Worm (Caenorhabditis elegans) whole organism, midembryonic: ENCODE data around the gene hdl-1.

Source experiments
- T22C8.4 ChIP-seq: fragments of 200-800 bp; sonication (Bioruptor generic); IDR thresholded peaks from 2 replicates; pipeline ENCODE4 v1.3.6; 2022; ENCODE audit warnings: missing genetic modification characterization, missing compliant biosample characterization
- cog-1 ChIP-seq: sonication (generic microtip); optimal IDR thresholded peaks from 2 replicates; lab custom pipeline; 2016; ENCODE audit warnings: missing genetic modification characterization, missing compliant biosample characterization
- flt-1 ChIP-seq: fragments of 200-800 bp; sonication (Bioruptor generic); IDR thresholded peaks from 2 replicates; pipeline ENCODE4 v1.3.6; 2022; ENCODE audit warnings: missing genetic modification characterization, missing compliant biosample characterization
- klf-2 ChIP-seq: fragments of 200-800 bp; sonication (Bioruptor generic); conservative IDR thresholded peaks from 2 replicates; pipeline ENCODE4 v1.3.6; 2022; ENCODE audit warnings: missing genetic modification reagents, missing genetic modification characterization, missing compliant biosample characterization
- med-1 ChIP-seq: sonication (generic microtip); optimal IDR thresholded peaks from 2 replicates; lab custom pipeline; 2017; ENCODE audit warnings: missing genetic modification characterization, mild to moderate bottlenecking, missing compliant biosample characterization, antibody characterized with exemption, missing genetic modification reagents; ENCODE audit not compliant: insufficient read depth
- ref-1 ChIP-seq: fragments of 200-800 bp; sonication (Bioruptor generic); conservative IDR thresholded peaks from 2 replicates; pipeline ENCODE4 v1.3.6; 2022; ENCODE audit warnings: missing genetic modification reagents, missing genetic modification characterization, missing compliant biosample characterization
- tab-1 ChIP-seq: fragments of 200-800 bp; sonication (Bioruptor generic); IDR thresholded peaks from 2 replicates; pipeline ENCODE4 v1.3.6; 2022; ENCODE audit warnings: missing genetic modification characterization, missing compliant biosample characterization
- ztf-23 ChIP-seq: fragments of 200-800 bp; sonication (Bioruptor generic); IDR thresholded peaks from 2 replicates; pipeline ENCODE4 v1.3.6; 2022; ENCODE audit warnings: missing genetic modification reagents, missing genetic modification characterization, missing compliant biosample characterization
- ztf-29 ChIP-seq: fragments of 200-800 bp; sonication (Bioruptor generic); IDR thresholded peaks from 2 replicates; pipeline ENCODE4 v1.3.6; 2022; ENCODE audit warnings: missing genetic modification reagents, missing genetic modification characterization, missing compliant biosample characterization

The hdl-1 gene

ce11 chrIV:11925346-11926075, 24.1 kb downstream of the hdl-1 start, which contains the start of the genes srlf-33 and srlf-32:
srlf-33 (minus strand) TSS chrIV:11925446.
srlf-32 (plus strand) TSS chrIV:11926025.
- no peak for TF ChIP-seq klf-2 (GFP tag; lab: Robert Waterston, UW)
- no peak for TF ChIP-seq tab-1
- TF ChIP-seq cog-1 (tag; lab: Kevin White, UChicago): no peak
- no peak for TF ChIP-seq med-1 (GFP tag; lab: Kevin White, UChicago)
- TF ChIP-seq ref-1 (GFP tag; lab: Robert Waterston, UW): no peak
- no peak for TF ChIP-seq ztf-29 (GFP tag; lab: Robert Waterston, UW)
- TF ChIP-seq T22C8.4 (GFP tag; lab: Robert Waterston, UW): no peak
- no peak for TF ChIP-seq flt-1 (GFP tag; lab: Robert Waterston, UW)
- TF ChIP-seq ztf-23 (GFP tag; lab: Robert Waterston, UW): no peak

DNA sequence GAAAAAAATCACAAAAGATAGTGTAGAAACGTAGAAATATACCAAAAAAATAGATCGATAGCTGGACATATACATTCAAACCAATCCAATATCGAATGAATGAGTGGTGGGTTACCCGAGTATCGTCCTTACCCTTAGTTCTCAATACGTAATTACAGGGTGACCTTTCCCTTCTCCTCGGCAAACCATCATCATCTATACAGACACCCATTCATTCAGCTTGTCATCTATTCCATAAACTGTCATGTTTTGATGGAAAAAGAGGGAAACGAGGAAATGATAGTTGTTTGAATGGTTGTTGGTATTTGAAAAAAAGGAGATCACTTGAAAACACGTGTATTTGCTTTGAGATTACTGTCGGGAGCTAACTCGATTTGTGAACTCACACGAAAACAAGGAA, 25.5 kb downstream of the hdl-1 start:
- TF ChIP-seq klf-2 (GFP tag; lab: Robert Waterston, UW) (no peak), cog-1 (tag; lab: Kevin White, UChicago) (no peak), flt-1 (GFP tag; lab: Robert Waterston, UW) (no peak), ztf-29 (GFP tag; lab: Robert Waterston, UW) (no peak), tab-1 (no peak), ztf-23 (GFP tag; lab: Robert Waterston, UW) (no peak)

DNA sequence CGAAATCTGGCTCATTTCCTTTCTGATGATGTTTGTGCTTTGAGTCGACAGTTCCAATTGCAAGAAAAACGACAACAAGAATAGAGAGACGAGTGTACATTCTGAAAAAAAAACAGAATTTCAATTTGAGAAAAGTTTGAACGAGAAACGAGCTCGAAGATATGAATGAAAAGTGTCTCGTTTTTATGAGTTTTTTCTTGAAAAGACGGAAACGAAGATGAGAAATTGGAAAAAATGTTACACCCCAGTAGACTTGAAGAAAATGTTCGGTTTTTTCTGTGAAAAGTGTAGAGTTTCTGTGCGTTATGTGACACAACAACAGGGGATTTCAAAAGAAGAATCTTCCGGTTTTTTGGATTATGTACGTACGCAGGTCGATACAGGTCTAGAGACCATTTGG, 26.5 kb downstream of the hdl-1 start, which contains the start of gene srlf-31:
TSS of gene srlf-31 (minus strand) at position 101 of the 400 bp plus-strand sequence.
- TF ChIP-seq med-1 (GFP tag; lab: Kevin White, UChicago) (no peak), ztf-29 (GFP tag; lab: Robert Waterston, UW) (no peak), T22C8.4 (GFP tag; lab: Robert Waterston, UW) (no peak), ztf-23 (GFP tag; lab: Robert Waterston, UW) (no peak), ref-1 (GFP tag; lab: Robert Waterston, UW) (no peak), flt-1 (GFP tag; lab: Robert Waterston, UW) (no peak), klf-2 (GFP tag; lab: Robert Waterston, UW) (no peak), tab-1 (no peak), cog-1 (tag; lab: Kevin White, UChicago) (no peak)

DNA sequence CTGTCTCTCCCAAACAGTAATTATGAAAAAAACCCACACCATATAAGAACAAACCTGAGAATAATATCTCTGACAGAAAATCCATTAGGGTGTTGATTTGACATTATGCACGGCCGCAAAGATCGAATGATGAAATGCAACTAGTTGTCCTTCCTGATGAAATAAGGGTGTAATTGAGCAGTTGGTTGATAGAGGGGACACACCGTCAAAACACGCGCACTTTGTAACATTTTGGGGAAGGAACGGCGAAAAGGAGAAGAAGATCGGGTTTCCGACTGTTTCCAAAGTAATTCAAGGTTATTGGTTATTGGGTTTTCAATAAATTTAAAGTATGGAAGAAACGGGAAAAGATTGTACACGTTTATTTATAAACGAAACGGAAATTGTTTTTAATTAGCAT, 27.6 kb downstream of the hdl-1 start, which contains the start of gene ZK822.1:
TSS of gene ZK822.1 (minus strand) at position 121 of the 400 bp plus-strand sequence.
- TF ChIP-seq ztf-29 (GFP tag; lab: Robert Waterston, UW): no peak
- no peak for TF ChIP-seq klf-2 (GFP tag; lab: Robert Waterston, UW)
- TF ChIP-seq ztf-23 (GFP tag; lab: Robert Waterston, UW): no peak
- no peak for TF ChIP-seq med-1 (GFP tag; lab: Kevin White, UChicago)
- no peak for TF ChIP-seq ref-1 (GFP tag; lab: Robert Waterston, UW)
- TF ChIP-seq T22C8.4 (GFP tag; lab: Robert Waterston, UW): no peak
- no peak for TF ChIP-seq tab-1
- TF ChIP-seq cog-1 (tag; lab: Kevin White, UChicago): no peak
- TF ChIP-seq flt-1 (GFP tag; lab: Robert Waterston, UW): no peak

DNA sequence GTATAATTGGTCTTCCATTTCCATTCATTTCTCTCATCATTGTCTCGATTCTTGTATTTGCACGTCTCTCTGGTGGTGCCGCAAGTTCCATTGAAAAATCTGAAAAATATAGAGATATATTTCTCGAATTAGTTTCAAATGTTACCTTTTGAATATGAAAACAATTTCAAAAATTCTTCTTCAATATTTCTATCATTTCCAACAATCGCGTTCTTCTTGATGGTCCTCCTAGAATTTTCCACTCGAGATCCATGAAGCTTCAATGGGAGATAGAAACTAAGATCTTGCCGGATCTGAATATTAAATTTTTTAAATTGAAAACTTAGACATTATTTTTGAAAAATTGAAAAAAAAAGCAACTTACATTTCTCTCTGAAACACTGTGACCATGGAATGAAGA, 30.6 kb downstream of the hdl-1 start:
- TF ChIP-seq T22C8.4 (GFP tag; lab: Robert Waterston, UW): no peak
- TF ChIP-seq tab-1: no peak
- no peak for TF ChIP-seq ztf-29 (GFP tag; lab: Robert Waterston, UW)
- no peak for TF ChIP-seq med-1 (GFP tag; lab: Kevin White, UChicago)
- no peak for TF ChIP-seq ztf-23 (GFP tag; lab: Robert Waterston, UW)
- no peak for TF ChIP-seq cog-1 (tag; lab: Kevin White, UChicago)
- no peak for TF ChIP-seq klf-2 (GFP tag; lab: Robert Waterston, UW)
- no peak for TF ChIP-seq flt-1 (GFP tag; lab: Robert Waterston, UW)
- no peak for TF ChIP-seq ref-1 (GFP tag; lab: Robert Waterston, UW)

ce11 chrIV:11917886-11918285, 31.7 kb downstream of the hdl-1 start:
- TF ChIP-seq klf-2 (GFP tag; lab: Robert Waterston, UW) (no peak), ztf-29 (GFP tag; lab: Robert Waterston, UW) (no peak), ref-1 (GFP tag; lab: Robert Waterston, UW) (no peak), ztf-23 (GFP tag; lab: Robert Waterston, UW) (no peak), T22C8.4 (GFP tag; lab: Robert Waterston, UW) (no peak), tab-1 (no peak), flt-1 (GFP tag; lab: Robert Waterston, UW) (no peak), cog-1 (tag; lab: Kevin White, UChicago) (no peak), med-1 (GFP tag; lab: Kevin White, UChicago) (no peak)

DNA sequence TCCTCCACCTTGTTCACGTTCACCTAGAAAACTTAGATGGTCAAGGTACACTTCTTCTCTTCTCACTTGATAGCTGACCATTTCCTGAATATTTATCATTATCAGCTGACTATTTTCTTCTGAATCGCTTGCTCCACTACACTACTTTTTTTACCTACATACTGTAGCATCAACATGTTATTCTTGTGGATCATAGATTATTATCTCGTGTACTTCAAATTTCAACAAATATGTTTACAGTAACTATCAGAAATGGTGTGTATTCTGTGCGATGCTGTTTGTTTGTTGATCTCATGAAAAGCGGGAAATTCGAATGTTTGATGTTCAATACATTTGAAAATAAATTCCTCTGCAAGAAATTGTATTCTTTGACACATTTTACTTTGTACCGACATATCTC, 32.7 kb downstream of the hdl-1 start, which contains the start of gene ZK822.10:
TSS of gene ZK822.10 (plus strand) at position 231 of the 400 bp plus-strand sequence.
- TF ChIP-seq ztf-29 (GFP tag; lab: Robert Waterston, UW) (no peak), klf-2 (GFP tag; lab: Robert Waterston, UW) (no peak), tab-1 (no peak), ref-1 (GFP tag; lab: Robert Waterston, UW) (no peak), med-1 (GFP tag; lab: Kevin White, UChicago) (no peak), flt-1 (GFP tag; lab: Robert Waterston, UW) (no peak), cog-1 (tag; lab: Kevin White, UChicago) (no peak), ztf-23 (GFP tag; lab: Robert Waterston, UW) (no peak), T22C8.4 (GFP tag; lab: Robert Waterston, UW) (no peak)

DNA sequence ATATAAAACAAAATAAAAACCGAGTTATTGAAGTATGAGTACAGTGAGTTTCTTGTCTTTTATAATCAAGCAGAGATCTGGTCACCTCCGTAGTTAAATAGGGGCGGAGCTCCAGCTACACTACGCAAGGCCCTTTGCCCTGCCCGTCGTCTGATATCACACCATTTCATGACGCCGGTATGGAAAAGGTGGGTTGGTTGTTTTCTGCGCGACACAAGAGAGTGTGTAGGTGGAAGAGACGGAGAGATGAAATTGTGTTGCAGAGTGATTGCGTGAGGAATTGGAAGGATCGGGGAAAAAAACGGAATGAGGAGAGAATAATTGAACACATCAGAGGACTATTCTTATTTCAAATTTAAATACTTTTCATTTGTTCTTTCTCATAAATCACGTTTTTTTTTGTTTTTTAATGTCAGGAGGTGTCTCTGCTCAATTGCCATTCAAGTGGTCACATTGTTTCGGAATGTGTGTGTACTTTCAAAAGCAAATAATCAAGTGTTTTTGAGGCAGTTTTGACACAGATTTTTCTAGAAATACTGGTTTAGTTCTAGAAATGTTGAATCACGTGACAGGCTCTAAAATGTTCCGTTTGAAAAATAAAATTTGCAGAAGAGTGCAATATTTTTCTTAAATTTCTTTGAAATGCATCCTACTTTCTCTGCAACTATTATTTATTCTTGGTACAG, 33.7 kb downstream of the hdl-1 start, which contains the start of gene ZK822.9:
TSS of gene ZK822.9 (plus strand) at position 180 of the 686 bp plus-strand sequence.
- TF ChIP-seq cog-1 (tag; lab: Kevin White, UChicago): no peak
- no peak for TF ChIP-seq ref-1 (GFP tag; lab: Robert Waterston, UW)
- TF ChIP-seq ztf-23 (GFP tag; lab: Robert Waterston, UW): no peak
- no peak for TF ChIP-seq tab-1
- no peak for TF ChIP-seq flt-1 (GFP tag; lab: Robert Waterston, UW)
- no peak for TF ChIP-seq ztf-29 (GFP tag; lab: Robert Waterston, UW)
- TF ChIP-seq T22C8.4 (GFP tag; lab: Robert Waterston, UW): no peak
- TF ChIP-seq med-1 (GFP tag; lab: Kevin White, UChicago): no peak
- TF ChIP-seq klf-2 (GFP tag; lab: Robert Waterston, UW): no peak
